Fruit fly (Drosophila melanogaster) whole organism, embryonic: ENCODE results near the gene Dhdds.

ENCODE experiments used
- Abd-B ChIP-seq: fragments of 200-800 bp; sonication (Bioruptor generic); optimal IDR thresholded peaks from 2 replicates; lab custom pipeline; 2018; ENCODE audit warnings: missing biosample characterization, mild to moderate bottlenecking, missing genetic modification characterization, moderate library complexity
- Awh ChIP-seq: fragments of 200-800 bp; sonication (Bioruptor generic); IDR thresholded peaks from 2 replicates; pipeline ENCODE4, ENCODE4 v1.3.6; 2022; ENCODE audit warnings: missing biosample characterization, missing genetic modification characterization
- BEAF-32 ChIP-seq: fragments of 200-800 bp; sonication (Bioruptor generic); optimal IDR thresholded peaks from 3 replicates; lab custom pipeline; 2017; ENCODE audit warnings: missing biosample characterization, missing genetic modification characterization, mild to moderate bottlenecking, moderate library complexity, missing genetic modification reagents
- BtbVII ChIP-seq: fragments of 200-800 bp; sonication (Bioruptor generic); optimal IDR thresholded peaks from 3 replicates; lab custom pipeline; 2017; ENCODE audit warnings: missing biosample characterization, mild to moderate bottlenecking, missing genetic modification characterization
- CG10267 ChIP-seq: fragments of 200-800 bp; sonication (Bioruptor generic); optimal IDR thresholded peaks from 2 replicates; lab custom pipeline; 2018; ENCODE audit warnings: missing biosample characterization, mild to moderate bottlenecking, missing genetic modification characterization, moderate library complexity
- CG10979 ChIP-seq: fragments of 200-800 bp; sonication (Bioruptor generic); optimal IDR thresholded peaks from 2 replicates; lab custom pipeline; 2018; ENCODE audit warnings: missing biosample characterization, mild to moderate bottlenecking, missing genetic modification characterization, moderate library complexity
- CG12219 ChIP-seq: fragments of 200-800 bp; sonication (Bioruptor generic); optimal IDR thresholded peaks from 3 replicates; lab custom pipeline; 2018; ENCODE audit warnings: missing biosample characterization, mild to moderate bottlenecking, missing genetic modification characterization
- CG12391 ChIP-seq: fragments of 200-800 bp; sonication (Bioruptor generic); optimal IDR thresholded peaks from 3 replicates; lab custom pipeline; 2018; ENCODE audit warnings: missing biosample characterization, mild to moderate bottlenecking, missing genetic modification characterization, moderate library complexity
- CG13624 ChIP-seq: fragments of 200-800 bp; sonication (Bioruptor generic); optimal IDR thresholded peaks from 2 replicates; lab custom pipeline; 2016; ENCODE audit warnings: missing biosample characterization, missing genetic modification characterization
- CG15601 ChIP-seq: fragments of 200-800 bp; sonication (Bioruptor generic); optimal IDR thresholded peaks from 3 replicates; lab custom pipeline; 2019; ENCODE audit warnings: missing biosample characterization, mild to moderate bottlenecking, missing genetic modification characterization, moderate library complexity
- CG17361 ChIP-seq: fragments of 200-800 bp; sonication (Bioruptor generic); IDR thresholded peaks from 3 replicates; pipeline ENCODE4 v1.3.6; 2022; ENCODE audit warnings: missing biosample characterization, missing genetic modification characterization
- CG17612 ChIP-seq: fragments of 200-800 bp; sonication (Bioruptor generic); IDR thresholded peaks from 2 replicates; pipeline ENCODE4 v1.3.6; 2022; ENCODE audit warnings: missing biosample characterization, missing genetic modification characterization
- CG17829 ChIP-seq: fragments of 200-800 bp; optimal IDR thresholded peaks from 2 replicates; lab custom pipeline; 2019; ENCODE audit warnings: missing biosample characterization, mild to moderate bottlenecking, missing genetic modification characterization, moderate library complexity
- CG18011 ChIP-seq: fragments of 200-800 bp; sonication (Bioruptor generic); optimal IDR thresholded peaks from 2 replicates; lab custom pipeline; 2017; ENCODE audit warnings: missing biosample characterization, missing genetic modification characterization, mild to moderate bottlenecking, moderate library complexity, missing genotype
- CG18262 ChIP-seq: fragments of 200-800 bp; optimal IDR thresholded peaks from 3 replicates; lab custom pipeline; 2019; ENCODE audit warnings: missing biosample characterization, mild to moderate bottlenecking, missing genetic modification characterization, moderate library complexity
- CG33213 ChIP-seq: fragments of 200-800 bp; sonication (Bioruptor generic); optimal IDR thresholded peaks from 3 replicates; lab custom pipeline; 2016; ENCODE audit warnings: missing biosample characterization, missing genetic modification characterization
- CG33557 ChIP-seq: fragments of 200-800 bp; sonication (Bioruptor generic); optimal IDR thresholded peaks from 2 replicates; lab custom pipeline; 2019; ENCODE audit warnings: missing biosample characterization, mild to moderate bottlenecking, missing genetic modification characterization, moderate library complexity
- CG4360 ChIP-seq: fragments of 200-800 bp; sonication (Bioruptor generic); IDR thresholded peaks from 2 replicates; pipeline ENCODE4 v1.3.6; 2022; ENCODE audit warnings: missing biosample characterization, missing genetic modification characterization
- CG5953 ChIP-seq: fragments of 200-800 bp; sonication (Bioruptor generic); IDR thresholded peaks from 2 replicates; pipeline ENCODE4 v1.3.6; 2022; ENCODE audit warnings: missing biosample characterization, missing genetic modification characterization
- CG7271 ChIP-seq: fragments of 200-800 bp; sonication (Bioruptor generic); optimal IDR thresholded peaks from 2 replicates; lab custom pipeline; 2018; ENCODE audit warnings: missing biosample characterization, mild to moderate bottlenecking, missing genetic modification characterization, moderate library complexity
- CG7745 ChIP-seq: fragments of 200-800 bp; sonication (Bioruptor generic); optimal IDR thresholded peaks from 2 replicates; lab custom pipeline; 2018; ENCODE audit warnings: missing biosample characterization, mild to moderate bottlenecking, missing genetic modification characterization, moderate library complexity
- CG8388 ChIP-seq: fragments of 200-800 bp; sonication (Bioruptor generic); optimal IDR thresholded peaks from 2 replicates; lab custom pipeline; 2019; ENCODE audit warnings: missing biosample characterization, mild to moderate bottlenecking, missing genetic modification characterization, moderate library complexity
- CG9932 ChIP-seq: fragments of 200-800 bp; sonication (Bioruptor generic); IDR thresholded peaks from 2 replicates; pipeline ENCODE4 v1.3.6; 2022; ENCODE audit warnings: missing biosample characterization, missing genetic modification characterization
- Fer3 ChIP-seq: fragments of 200-800 bp; sonication (Bioruptor generic); optimal IDR thresholded peaks from 2 replicates; lab custom pipeline; 2018; ENCODE audit warnings: missing biosample characterization, mild to moderate bottlenecking, missing genetic modification characterization, moderate library complexity
- HHEX ChIP-seq: fragments of 200-800 bp; sonication (Bioruptor generic); optimal IDR thresholded peaks from 3 replicates; lab custom pipeline; 2017; ENCODE audit warnings: missing biosample characterization, mild to moderate bottlenecking, missing genetic modification characterization, missing genetic modification reagents
- Hr51 ChIP-seq, 2 experiments: fragments of 200-800 bp; sonication (Bioruptor generic); optimal IDR thresholded peaks; 2 replicates in 1 of 2; 3 replicates in 1 of 2; lab custom pipeline; 2016 to 2018; ENCODE audit warnings: missing biosample characterization in 2 of 2, missing genetic modification characterization in 2 of 2, mild to moderate bottlenecking in 1 of 2, moderate library complexity in 1 of 2
- Nf-YC ChIP-seq: fragments of 200-800 bp; optimal IDR thresholded peaks from 3 replicates; lab custom pipeline; 2019; ENCODE audit warnings: missing biosample characterization, mild to moderate bottlenecking, missing genetic modification characterization, moderate library complexity
- Ptx1 ChIP-seq: fragments of 200-800 bp; sonication (Bioruptor generic); IDR thresholded peaks from 2 replicates; pipeline ENCODE4 v1.3.6; 2022; ENCODE audit warnings: missing biosample characterization, missing genetic modification characterization
- YL-1 ChIP-seq: fragments of 200-800 bp; sonication (Bioruptor generic); optimal IDR thresholded peaks from 3 replicates; lab custom pipeline; 2017; ENCODE audit warnings: missing biosample characterization, mild to moderate bottlenecking, missing genetic modification characterization
- bab2 ChIP-seq: fragments of 200-800 bp; sonication (Bioruptor generic); optimal IDR thresholded peaks from 2 replicates; lab custom pipeline; 2016; ENCODE audit warnings: missing biosample characterization, missing genetic modification characterization
- bbx ChIP-seq: fragments of 200-800 bp; sonication (Bioruptor generic); IDR thresholded peaks from 2 replicates; pipeline ENCODE4 v1.3.6; 2022; ENCODE audit warnings: missing biosample characterization, missing genetic modification characterization; ENCODE audit not compliant: partially characterized antibody
- chm ChIP-seq: fragments of 200-800 bp; sonication (Bioruptor generic); IDR thresholded peaks from 2 replicates; pipeline ENCODE4 v1.3.6; 2022; ENCODE audit warnings: missing biosample characterization, missing genetic modification characterization
- dysf ChIP-seq: fragments of 200-800 bp; sonication (Bioruptor generic); IDR thresholded peaks from 3 replicates; pipeline ENCODE4 v1.3.6; 2022; ENCODE audit warnings: missing biosample characterization, missing genetic modification characterization
- esg ChIP-seq: fragments of 200-800 bp; sonication (Bioruptor generic); conservative IDR thresholded peaks from 2 replicates; pipeline ENCODE4 v1.3.6; 2022; ENCODE audit warnings: missing biosample characterization, missing genetic modification characterization
- ewg ChIP-seq: fragments of 200-800 bp; sonication (Bioruptor generic); optimal IDR thresholded peaks from 3 replicates; lab custom pipeline; 2017; ENCODE audit warnings: mild to moderate bottlenecking, missing biosample characterization, missing genetic modification reagents, missing genetic modification characterization
- hb ChIP-seq: fragments of 200-800 bp; sonication (Bioruptor generic); IDR thresholded peaks from 3 replicates; pipeline ENCODE4 v1.3.6; 2022; ENCODE audit warnings: missing biosample characterization, missing genetic modification characterization; ENCODE audit not compliant: partially characterized antibody
- hbn ChIP-seq: fragments of 200-800 bp; sonication (Bioruptor generic); IDR thresholded peaks from 2 replicates; pipeline ENCODE4 v1.3.6; 2022; ENCODE audit warnings: missing biosample characterization, missing genetic modification characterization; ENCODE audit not compliant: partially characterized antibody
- hkb ChIP-seq, 2 experiments: fragments of 200-800 bp in 1 of 2; fragments of >200 bp in 1 of 2; sonication (Bioruptor generic) in 1 of 2; IDR thresholded peaks in 1 of 2; optimal IDR thresholded peaks in 1 of 2; 2 replicates each; pipeline versions ENCODE4 v1.3.6 to Lab custom; 2017 to 2022; ENCODE audit warnings: missing biosample characterization in 1 of 2, missing genetic modification characterization in 1 of 2
- jigr1 ChIP-seq: fragments of 200-800 bp; sonication (Bioruptor generic); IDR thresholded peaks from 3 replicates; pipeline ENCODE4 v1.3.6; 2022; ENCODE audit warnings: missing biosample characterization, missing genetic modification characterization
- kni ChIP-seq: fragments of 200-800 bp; sonication (Bioruptor generic); optimal IDR thresholded peaks from 3 replicates; lab custom pipeline; 2017; ENCODE audit warnings: mild to moderate bottlenecking, missing biosample characterization, missing genetic modification reagents, missing genetic modification characterization
- mam ChIP-seq: fragments of 200-800 bp; sonication (Bioruptor generic); optimal IDR thresholded peaks from 3 replicates; lab custom pipeline; 2016; ENCODE audit warnings: missing biosample characterization, missing genetic modification characterization
- nmo ChIP-seq: fragments of 200-800 bp; sonication (Bioruptor generic); optimal IDR thresholded peaks from 2 replicates; lab custom pipeline; 2018; ENCODE audit warnings: missing biosample characterization, mild to moderate bottlenecking, missing genetic modification characterization, moderate library complexity
- p53 ChIP-seq: fragments of 200-800 bp; sonication (Bioruptor generic); optimal IDR thresholded peaks from 2 replicates; lab custom pipeline; 2016; ENCODE audit warnings: missing biosample characterization, missing genetic modification characterization
- phol ChIP-seq: fragments of 200-800 bp; sonication (Bioruptor generic); optimal IDR thresholded peaks from 3 replicates; lab custom pipeline; 2018; ENCODE audit warnings: missing biosample characterization, mild to moderate bottlenecking, missing genetic modification characterization, moderate library complexity
- scrt ChIP-seq: fragments of 200-800 bp; sonication (Bioruptor generic); optimal IDR thresholded peaks from 2 replicates; lab custom pipeline; 2018; ENCODE audit warnings: missing biosample characterization, mild to moderate bottlenecking, missing genetic modification characterization, moderate library complexity
- sna ChIP-seq: fragments of 200-800 bp; sonication (Bioruptor generic); IDR thresholded peaks from 2 replicates; pipeline ENCODE4 v1.3.6; 2022; ENCODE audit warnings: missing biosample characterization, missing genetic modification characterization; ENCODE audit not compliant: partially characterized antibody
- tap ChIP-seq: fragments of 200-800 bp; optimal IDR thresholded peaks from 3 replicates; lab custom pipeline; 2019; ENCODE audit warnings: missing biosample characterization, mild to moderate bottlenecking, missing genetic modification characterization, moderate library complexity
- vnd ChIP-seq: fragments of 200-800 bp; sonication (Bioruptor generic); IDR thresholded peaks from 3 replicates; pipeline ENCODE4 v1.3.6; 2022; ENCODE audit warnings: missing biosample characterization, missing genetic modification characterization; ENCODE audit not compliant: partially characterized antibody

Gene Dhdds

DNA sequence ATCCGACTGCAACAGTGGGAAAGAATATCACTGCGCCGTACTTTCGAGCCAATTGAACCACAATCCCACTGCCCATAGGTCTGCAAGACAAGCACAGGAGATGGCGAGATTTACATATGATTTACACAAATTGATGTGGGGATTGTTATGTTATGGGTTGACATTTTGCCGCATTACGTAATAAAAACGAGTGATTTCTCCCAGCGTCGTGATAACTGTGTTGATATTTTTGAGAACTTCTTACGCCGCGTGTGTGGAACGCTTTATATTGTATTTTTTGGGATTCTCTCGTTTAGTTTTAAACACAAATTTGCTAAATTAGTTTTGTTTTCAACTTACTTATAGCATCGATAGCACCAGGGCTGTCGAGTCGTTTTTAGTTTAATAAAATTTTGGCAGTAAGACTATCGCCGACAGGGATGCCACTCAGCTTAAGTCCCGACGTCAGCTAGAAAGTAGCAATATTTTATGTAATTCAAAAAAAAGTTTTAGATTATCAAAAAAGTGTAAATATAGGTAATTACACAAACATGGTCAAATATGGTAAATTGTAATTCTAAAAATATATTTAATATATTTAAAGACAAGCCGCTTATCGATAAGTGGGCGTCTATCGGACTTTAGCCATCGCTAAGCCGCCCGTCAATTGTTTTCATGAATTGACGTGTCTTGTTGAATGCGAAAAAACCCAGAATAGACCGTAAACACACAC lies 39.6 kb downstream of the Dhdds start, which contains the start of the genes CG45089, ND-MNLL and p115 (continued):
- TF ChIP-seq Hr51 (GFP tag; optimal IDR thresholded peaks at IDR 0.05; lab: Kevin White, UChicago) (peak; percentile 35 to 64), YL-1 (GFP tag; lab: Kevin White, UChicago) (peak; percentile 85), mam (GFP tag; lab: Kevin White, UChicago) (peak; percentile 56), BtbVII (no peak), HHEX (GFP tag; lab: Kevin White, UChicago) (peak; percentile 18), Awh (GFP tag; lab: Robert Waterston, UW) (peak; percentile 37; the same call in 1 of the 2 replicates), Abd-B (GFP tag; lab: Kevin White, UChicago) (peak; percentile 65), jigr1 (GFP tag; lab: Robert Waterston, UW) (no peak; the same call in 2 of the 3 replicates), dysf (GFP tag; lab: Robert Waterston, UW) (peak; percentile 50; the same call in 1 of the 3 replicates), CG5953 (GFP tag; lab: Robert Waterston, UW) (no peak), Fer3 (tag; lab: Kevin White, UChicago) (peak; percentile 47), bab2 (peak; percentile 24), hbn (peak; percentile 54), CG10267 (peak; percentile 72), hb (peak; percentile 35; the same call in 1 of the 3 replicates), CG33213 (GFP tag; lab: Kevin White, UChicago) (no peak), CG12219 (GFP tag; lab: Kevin White, UChicago) (no peak), CG17612 (GFP tag; lab: Robert Waterston, UW) (no peak), CG4360 (GFP tag; lab: Robert Waterston, UW) (no peak), CG7271 (tag; lab: Kevin White, UChicago) (no peak), sna (GFP tag; lab: Robert Waterston, UW) (peak; percentile 41; the same call in 1 of the 2 replicates), bbx (GFP tag; lab: Robert Waterston, UW) (no peak), vnd (no peak), CG10979 (tag; lab: Kevin White, UChicago) (peak; percentile 50), CG9932 (peak; percentile 84), CG8388 (peak; percentile 52), ewg (GFP tag; lab: Kevin White, UChicago) (peak; percentile 3), p53 (GFP tag; lab: Kevin White, UChicago) (peak; percentile 68), CG17361 (GFP tag; lab: Robert Waterston, UW) (peak; percentile 61), chm (GFP tag; lab: Robert Waterston, UW) (no peak)

dm6 chrX:7892539-7892899 lies 40.6 kb downstream of the Dhdds start:
- no peak for TF ChIP-seq CG15601 (tag; lab: Kevin White, UChicago)
- no peak for TF ChIP-seq CG18011 (GFP tag; lab: Kevin White, UChicago)
- TF ChIP-seq CG12391, result peak; percentile 30
- TF ChIP-seq Nf-YC (tag; lab: Kevin White, UChicago), result no peak
- TF ChIP-seq CG7745, result no peak
- TF ChIP-seq phol (tag; lab: Kevin White, UChicago), result peak; percentile 23
- peak; percentile 25 for TF ChIP-seq CG18262 (tag; lab: Kevin White, UChicago)
- no peak for TF ChIP-seq kni (GFP tag; lab: Kevin White, UChicago)
- TF ChIP-seq CG10267, result peak; percentile 10
- no peak for TF ChIP-seq tap (tag; lab: Kevin White, UChicago)
- TF ChIP-seq hkb (optimal IDR thresholded peaks at IDR 0.05; lab: Kevin White, UChicago), result no peak
- TF ChIP-seq hkb (GFP tag; IDR thresholded peaks at IDR 0.05; lab: Robert Waterston, UW), result no peak
- 0 out of 2 replicates have a peak, but pooled peaks have one; percentile 10 for TF ChIP-seq Ptx1
- peak; percentile 8 for TF ChIP-seq CG33557
- peak; percentile 5 for TF ChIP-seq nmo
- no peak for TF ChIP-seq scrt (GFP tag; lab: Kevin White, UChicago)
- peak; percentile 4 for TF ChIP-seq CG17829
- TF ChIP-seq esg (GFP tag; lab: Robert Waterston, UW), result no peak
- no peak for TF ChIP-seq BEAF-32 (GFP tag; lab: Kevin White, UChicago)
- no peak for TF ChIP-seq CG13624 (GFP tag; lab: Kevin White, UChicago)
